Worm (Caenorhabditis elegans) whole organism, L1 larva: ENCODE results near the gene T26H10.2.

ENCODE experiments used
- blmp-1 ChIP-seq: fragments of 150-350 bp; optimal IDR thresholded peaks from 2 replicates; lab custom pipeline; 2014; ENCODE audit warnings: missing biosample characterization, missing genetic modification characterization
- hlh-17 ChIP-seq: fragments of 200-800 bp; sonication (Bioruptor generic); optimal IDR thresholded peaks from 2 replicates; lab custom pipeline; 2018; ENCODE audit warnings: missing genetic modification characterization, mild to moderate bottlenecking, missing compliant biosample characterization, moderate library complexity, borderline replicate concordance
- jun-1 ChIP-seq: fragments of 150-350 bp; optimal IDR thresholded peaks from 2 replicates; lab custom pipeline; 2014; ENCODE audit warnings: missing biosample characterization, missing genetic modification reagents, missing genetic modification characterization
- lir-3 ChIP-seq: sonication (generic microtip); optimal IDR thresholded peaks from 2 replicates; lab custom pipeline; 2016; ENCODE audit warnings: mild to moderate bottlenecking, missing genetic modification characterization, moderate library complexity, missing compliant biosample characterization; ENCODE audit not compliant: poor library complexity
- pqm-1 ChIP-seq: sonication (generic microtip); optimal IDR thresholded peaks from 3 replicates; lab custom pipeline; 2017; ENCODE audit warnings: missing biosample characterization, missing genetic modification characterization
- tbx-2 ChIP-seq: sonication (generic microtip); optimal IDR thresholded peaks from 2 replicates; lab custom pipeline; 2016; ENCODE audit warnings: missing genetic modification characterization, missing compliant biosample characterization
- ztf-11 ChIP-seq, 2 experiments: sonication (generic microtip); optimal IDR thresholded peaks; 2 replicates each; lab custom pipeline; 2016 to 2017; ENCODE audit warnings: missing genetic modification characterization in 2 of 2, missing biosample characterization in 1 of 2, missing compliant biosample characterization in 1 of 2

DNA sequence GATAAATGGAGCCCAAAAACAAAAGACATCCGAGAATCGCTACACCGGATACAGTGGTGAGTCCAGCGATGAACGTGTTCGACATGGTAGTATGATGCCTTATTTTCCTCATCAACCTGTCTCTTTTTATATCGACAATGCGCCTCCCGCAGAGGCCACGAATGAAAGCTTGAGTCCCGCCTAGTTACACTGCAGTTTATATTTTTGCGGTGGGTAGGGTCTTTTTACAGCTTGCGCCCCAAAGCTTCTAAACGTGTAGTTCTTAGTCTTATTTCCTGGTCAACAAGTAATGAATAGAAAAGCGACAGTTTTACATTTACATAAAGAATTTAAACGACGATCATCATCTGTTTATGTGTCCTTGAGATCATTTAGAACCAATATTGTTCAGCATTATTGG, 25.8 kb upstream of the T26H10.2 start, which contains the start of gene col-156:
- TF ChIP-seq tbx-2 (no peak), pqm-1 (tag; lab: Kevin White, UChicago) (no peak), jun-1 (tag; lab: Kevin White, UChicago) (no peak), blmp-1 (tag; lab: Kevin White, UChicago) (no peak), hlh-17 (no peak), ztf-11 (tag; optimal IDR thresholded peaks at IDR 0.05; lab: Kevin White, UChicago) (no peak), lir-3 (tag; lab: Kevin White, UChicago) (no peak)
